Worm (Caenorhabditis elegans) whole organism, L4/young adult: ENCODE results near the gene aars-1.

Source experiments
- W03F9.2 ChIP-seq: fragments of 150-350 bp; optimal IDR thresholded peaks from 2 replicates; lab custom pipeline; 2014; ENCODE audit warnings: missing biosample characterization, missing genetic modification characterization
- dao-5 ChIP-seq: sonication (generic microtip); optimal IDR thresholded peaks from 2 replicates; lab custom pipeline; 2016; ENCODE audit warnings: missing genotype, missing genetic modification characterization, moderate library complexity, missing compliant biosample characterization
- him-1 ChIP-seq: sonication (generic microtip); optimal IDR thresholded peaks from 2 replicates; lab custom pipeline; 2016; ENCODE audit warnings: missing genotype, missing genetic modification reagents, missing genetic modification characterization, missing compliant biosample characterization

- TF ChIP-seq him-1 (tag; lab: Kevin White, UChicago): no peak
- TF ChIP-seq dao-5 (tag; lab: Kevin White, UChicago): no peak
- no peak for TF ChIP-seq W03F9.2 (tag; lab: Kevin White, UChicago)
Observed at ce11 chrII:11510373-11510772, 46.1 kb upstream of the aars-1 start, which contains the start of gene npr-41.
